Worm (Caenorhabditis elegans) whole organism, mixed stage, embryonic: ENCODE results near the gene K12D12.4.

Experiments used
- bed-3 ChIP-seq: fragments of 200-800 bp; sonication (Bioruptor generic); optimal IDR thresholded peaks from 3 replicates; lab custom pipeline; 2018; ENCODE audit warnings: mild to moderate bottlenecking, missing genetic modification characterization, moderate library complexity, missing compliant biosample characterization
- ceh-39 ChIP-seq: fragments of 150-350 bp; optimal IDR thresholded peaks from 2 replicates; lab custom pipeline; 2014; ENCODE audit warnings: missing biosample characterization, missing genetic modification characterization
- ceh-43 ChIP-seq: fragments of 200-800 bp; sonication (Bioruptor generic); optimal IDR thresholded peaks from 2 replicates; lab custom pipeline; 2018; ENCODE audit warnings: mild to moderate bottlenecking, missing genetic modification characterization, moderate library complexity, missing compliant biosample characterization
- ceh-83 ChIP-seq: fragments of 200-800 bp; sonication (Bioruptor generic); optimal IDR thresholded peaks from 2 replicates; lab custom pipeline; 2018; ENCODE audit warnings: mild to moderate bottlenecking, missing genetic modification characterization, missing compliant biosample characterization
- cnd-1 ChIP-seq: fragments of 200-800 bp; sonication (Bioruptor generic); optimal IDR thresholded peaks from 2 replicates; lab custom pipeline; 2018; ENCODE audit warnings: mild to moderate bottlenecking, missing genetic modification characterization, missing compliant biosample characterization
- drap-1 ChIP-seq: fragments of 200-800 bp; sonication (Bioruptor generic); optimal IDR thresholded peaks from 3 replicates; lab custom pipeline; 2018; ENCODE audit warnings: mild to moderate bottlenecking, missing genetic modification characterization, missing compliant biosample characterization
- elt-1 ChIP-seq: sonication (generic microtip); optimal IDR thresholded peaks from 2 replicates; lab custom pipeline; 2017; ENCODE audit warnings: missing genetic modification characterization, mild to moderate bottlenecking, missing compliant biosample characterization, antibody characterized with exemption, moderate library complexity, borderline replicate concordance; ENCODE audit not compliant: insufficient read depth
- elt-3 ChIP-seq: fragments of 150-350 bp; optimal IDR thresholded peaks from 2 replicates; lab custom pipeline; 2014; ENCODE audit warnings: missing biosample characterization, missing genetic modification characterization
- flh-1 ChIP-seq: fragments of 200-800 bp; sonication (Bioruptor generic); optimal IDR thresholded peaks from 2 replicates; lab custom pipeline; 2018; ENCODE audit warnings: mild to moderate bottlenecking, missing genetic modification characterization, moderate library complexity, missing compliant biosample characterization
- ham-2 ChIP-seq: fragments of 200-800 bp; sonication (Bioruptor generic); optimal IDR thresholded peaks from 2 replicates; lab custom pipeline; 2018; ENCODE audit warnings: mild to moderate bottlenecking, missing genetic modification characterization, missing compliant biosample characterization
- hlh-1 ChIP-seq: fragments of 150-350 bp; optimal IDR thresholded peaks from 2 replicates; lab custom pipeline; 2014; ENCODE audit warnings: missing biosample characterization, missing genetic modification reagents, missing genetic modification characterization
- lin-13 ChIP-seq: fragments of 150-350 bp; optimal IDR thresholded peaks from 2 replicates; lab custom pipeline; 2014; ENCODE audit warnings: missing biosample characterization, missing genetic modification characterization
- lin-32 ChIP-seq: fragments of 200-800 bp; sonication (Bioruptor generic); optimal IDR thresholded peaks from 2 replicates; lab custom pipeline; 2018; ENCODE audit warnings: mild to moderate bottlenecking, missing genetic modification characterization, missing compliant biosample characterization
- lsy-2 ChIP-seq: fragments of 150-350 bp; optimal IDR thresholded peaks from 2 replicates; lab custom pipeline; 2014; ENCODE audit warnings: missing biosample characterization, missing genetic modification characterization
- mab-5 ChIP-seq: fragments of 150-350 bp; optimal IDR thresholded peaks from 2 replicates; lab custom pipeline; 2014; ENCODE audit warnings: missing biosample characterization, missing genetic modification characterization
- mep-1 ChIP-seq: fragments of 150-350 bp; optimal IDR thresholded peaks from 2 replicates; lab custom pipeline; 2017; ENCODE audit warnings: missing biosample characterization, missing genetic modification reagents, missing genetic modification characterization, inconsistent platforms
- nhr-12 ChIP-seq: fragments of 150-350 bp; optimal IDR thresholded peaks from 2 replicates; lab custom pipeline; 2014; ENCODE audit warnings: missing biosample characterization, missing genetic modification characterization
- nhr-2 ChIP-seq: fragments of 150-350 bp; optimal IDR thresholded peaks from 2 replicates; lab custom pipeline; 2014; ENCODE audit warnings: missing biosample characterization, missing genetic modification characterization
- nhr-28 ChIP-seq: fragments of 150-350 bp; optimal IDR thresholded peaks from 2 replicates; lab custom pipeline; 2014; ENCODE audit warnings: missing biosample characterization, missing genetic modification characterization
- nhr-76 ChIP-seq: sonication (generic microtip); optimal IDR thresholded peaks from 2 replicates; lab custom pipeline; 2017; ENCODE audit warnings: missing biosample characterization, missing genetic modification characterization
- sem-2 ChIP-seq: fragments of 200-800 bp; sonication (Bioruptor generic); optimal IDR thresholded peaks from 2 replicates; lab custom pipeline; 2018; ENCODE audit warnings: mild to moderate bottlenecking, missing genetic modification characterization, missing compliant biosample characterization
- snpc-4 ChIP-seq: fragments of 150-350 bp; optimal IDR thresholded peaks from 2 replicates; lab custom pipeline; 2014; ENCODE audit warnings: missing biosample characterization, missing genetic modification characterization
- tbx-8 ChIP-seq: fragments of 200-800 bp; sonication (Bioruptor generic); optimal IDR thresholded peaks from 2 replicates; lab custom pipeline; 2018; ENCODE audit warnings: mild to moderate bottlenecking, missing genetic modification characterization, moderate library complexity, missing compliant biosample characterization
- unc-120 ChIP-seq: sonication (generic microtip); optimal IDR thresholded peaks from 2 replicates; lab custom pipeline; 2017; ENCODE audit warnings: missing genetic modification characterization, missing compliant biosample characterization; ENCODE audit not compliant: poor library complexity, severe bottlenecking
- unc-39 ChIP-seq: fragments of 150-350 bp; optimal IDR thresholded peaks from 2 replicates; lab custom pipeline; 2014; ENCODE audit warnings: missing biosample characterization, missing genetic modification characterization
- unc-62 ChIP-seq: fragments of 150-350 bp; optimal IDR thresholded peaks from 2 replicates; lab custom pipeline; 2014; ENCODE audit warnings: missing biosample characterization, missing genetic modification reagents, missing genetic modification characterization
- zip-8 ChIP-seq: fragments of 150-350 bp; optimal IDR thresholded peaks from 2 replicates; lab custom pipeline; 2014; ENCODE audit warnings: missing biosample characterization, missing genetic modification characterization
- ztf-11 ChIP-seq: fragments of 150-350 bp; optimal IDR thresholded peaks from 2 replicates; lab custom pipeline; 2014; ENCODE audit warnings: missing biosample characterization, missing genetic modification characterization

Gene K12D12.4

DNA sequence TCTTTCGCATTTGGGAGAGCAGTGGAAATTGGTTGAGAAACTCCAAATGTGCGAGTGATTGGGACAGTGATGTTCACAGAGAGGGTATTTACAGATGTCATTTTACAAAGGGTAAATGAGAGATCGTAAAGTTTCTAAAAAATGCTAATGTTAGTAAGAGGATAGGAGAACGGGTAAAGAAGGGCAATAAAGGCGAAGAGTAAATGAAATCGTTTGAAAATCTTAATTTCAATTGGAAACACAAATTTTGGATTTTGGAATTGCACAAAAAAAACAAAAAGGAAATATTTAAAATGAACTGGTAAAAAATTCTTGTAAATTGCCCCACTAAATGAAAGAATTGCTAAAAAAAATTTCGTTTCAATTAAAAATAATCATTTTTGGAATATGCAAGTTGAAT is 49.1 kb downstream of the K12D12.4 start, which contains the start of gene pap-3:
TSS of gene pap-3 (minus strand) at position 101 of the 400 bp plus-strand sequence.
- TF ChIP-seq elt-1 (no peak), ceh-43 (GFP tag; lab: Kevin White, UChicago) (no peak), ceh-83 (GFP tag; lab: Kevin White, UChicago) (no peak), snpc-4 (tag; lab: Kevin White, UChicago) (no peak), nhr-12 (tag; lab: Kevin White, UChicago) (no peak), lin-32 (GFP tag; lab: Kevin White, UChicago) (no peak), bed-3 (GFP tag; lab: Kevin White, UChicago) (no peak), ceh-39 (tag; lab: Kevin White, UChicago) (no peak), nhr-2 (tag; lab: Kevin White, UChicago) (no peak), cnd-1 (no peak), drap-1 (GFP tag; lab: Kevin White, UChicago) (no peak)

DNA sequence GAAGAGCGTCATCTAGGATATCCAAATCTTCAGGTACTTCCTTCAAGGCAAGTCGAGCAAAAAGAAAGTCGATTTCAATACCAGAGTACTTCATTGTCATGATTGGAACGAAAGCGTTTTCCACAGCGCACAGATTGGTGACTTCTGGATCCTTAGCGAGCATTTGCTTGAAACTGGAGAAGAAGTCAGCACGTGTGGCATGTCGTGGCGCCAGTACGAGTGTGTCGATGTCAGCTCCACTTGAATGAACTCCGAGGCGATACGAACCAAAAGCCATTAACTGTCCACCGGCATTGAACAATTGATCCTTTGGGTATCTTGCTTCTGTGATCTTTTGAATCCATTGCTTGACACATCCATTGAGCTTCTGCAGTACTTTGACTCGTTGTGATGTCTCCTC is 49.5 kb downstream of the K12D12.4 start:
- TF ChIP-seq ztf-11 (tag; lab: Kevin White, UChicago) (no peak), zip-8 (no peak), elt-3 (tag; lab: Kevin White, UChicago) (no peak), lin-32 (GFP tag; lab: Kevin White, UChicago) (no peak), mep-1 (tag; lab: Kevin White, UChicago) (no peak), ceh-39 (tag; lab: Kevin White, UChicago) (no peak), tbx-8 (GFP tag; lab: Kevin White, UChicago) (no peak), hlh-1 (no peak), nhr-28 (tag; lab: Kevin White, UChicago) (no peak), mab-5 (tag; lab: Kevin White, UChicago) (no peak), unc-62 (GFP tag; lab: Kevin White, UChicago) (no peak), unc-39 (no peak), lsy-2 (tag; lab: Kevin White, UChicago) (no peak), cnd-1 (no peak), sem-2 (GFP tag; lab: Kevin White, UChicago) (no peak), elt-1 (no peak), nhr-12 (tag; lab: Kevin White, UChicago) (no peak), lin-13 (tag; lab: Kevin White, UChicago) (no peak), flh-1 (GFP tag; lab: Kevin White, UChicago) (no peak)

DNA sequence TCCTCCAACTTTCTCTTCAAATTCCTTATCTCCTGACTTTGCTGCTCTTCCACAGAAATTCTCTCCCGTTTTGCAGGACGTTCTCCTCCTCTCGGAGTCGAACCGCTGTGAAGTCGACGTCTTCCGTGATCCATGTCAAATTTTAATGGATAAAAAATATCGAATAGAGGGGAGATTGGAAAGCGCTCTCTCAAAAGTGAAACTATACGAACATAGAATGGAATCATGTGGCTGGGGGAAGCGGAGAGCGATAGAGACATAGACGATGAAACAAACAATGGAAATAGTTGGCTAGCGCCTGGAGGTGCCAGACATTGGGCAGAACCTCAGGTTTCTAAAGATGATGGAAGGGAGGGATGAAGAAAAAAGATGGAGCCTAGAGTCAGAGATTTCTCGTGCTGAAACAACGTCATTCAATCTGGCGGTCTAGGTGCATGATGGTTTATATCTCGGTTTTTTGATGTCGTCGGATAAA is 51.6 kb downstream of the K12D12.4 start, which contains the start of gene F43G6.8:
TSS of gene F43G6.8 (minus strand) at position 198 of the 475 bp plus-strand sequence.
- TF ChIP-seq ham-2 = peak; percentile 40
- no peak for TF ChIP-seq ceh-43 (GFP tag; lab: Kevin White, UChicago)
- TF ChIP-seq nhr-76 (tag; lab: Kevin White, UChicago) = no peak
- TF ChIP-seq unc-120 = peak; percentile 26
- TF ChIP-seq, all 35 proteins: peak for 2
